Fruit fly (Drosophila melanogaster) whole organism, embryonic: Measurements from ENCODE around the gene drn.
A peak's percentile ranks its signal among the peaks of the same experiment; 100 is the strongest.

ENCODE experiments used
- B-H1 ChIP-seq: fragments of 200-800 bp; sonication (Bioruptor generic); IDR thresholded peaks from 3 replicates; pipeline ENCODE4 v1.3.6; 2022; ENCODE audit warnings: missing biosample characterization, missing genetic modification characterization
- B-H2 ChIP-seq: fragments of 200-800 bp; sonication (Bioruptor generic); optimal IDR thresholded peaks from 2 replicates; lab custom pipeline; 2018; ENCODE audit warnings: missing biosample characterization, mild to moderate bottlenecking, missing genetic modification characterization
- BEAF-32 ChIP-seq: fragments of 200-800 bp; sonication (Bioruptor generic); optimal IDR thresholded peaks from 3 replicates; lab custom pipeline; 2017; ENCODE audit warnings: missing biosample characterization, missing genetic modification characterization, mild to moderate bottlenecking, moderate library complexity, missing genetic modification reagents
- Blimp-1 ChIP-seq: fragments of 200-800 bp; sonication (Bioruptor generic); optimal IDR thresholded peaks from 3 replicates; lab custom pipeline; 2018; ENCODE audit warnings: missing biosample characterization, missing genetic modification characterization, mild to moderate bottlenecking, moderate library complexity, missing genetic modification reagents
- CG12104 ChIP-seq: fragments of 200-800 bp; sonication (Bioruptor generic); optimal IDR thresholded peaks from 3 replicates; lab custom pipeline; 2016; ENCODE audit warnings: missing biosample characterization, missing genetic modification characterization
- CG12299 ChIP-seq: fragments of 200-800 bp; sonication (Bioruptor generic); optimal IDR thresholded peaks from 2 replicates; lab custom pipeline; 2018; ENCODE audit warnings: missing biosample characterization, mild to moderate bottlenecking, missing genetic modification characterization
- CG1529 ChIP-seq: fragments of 200-800 bp; sonication (Bioruptor generic); optimal IDR thresholded peaks from 3 replicates; lab custom pipeline; 2018; ENCODE audit warnings: missing biosample characterization, missing genetic modification characterization
- CG2712 ChIP-seq: fragments of 200-800 bp; optimal IDR thresholded peaks from 3 replicates; lab custom pipeline; 2019; ENCODE audit warnings: missing biosample characterization, mild to moderate bottlenecking, missing genetic modification characterization, moderate library complexity
- CG3838 ChIP-seq: fragments of 200-800 bp; sonication (Bioruptor generic); optimal IDR thresholded peaks from 3 replicates; lab custom pipeline; 2016; ENCODE audit warnings: missing biosample characterization, missing genetic modification characterization
- CG4282 ChIP-seq: fragments of 200-800 bp; sonication (Bioruptor generic); optimal IDR thresholded peaks from 2 replicates; lab custom pipeline; 2016; ENCODE audit warnings: missing biosample characterization, missing genetic modification characterization
- CG5953 ChIP-seq: fragments of 200-800 bp; sonication (Bioruptor generic); IDR thresholded peaks from 2 replicates; pipeline ENCODE4 v1.3.6; 2022; ENCODE audit warnings: missing biosample characterization, missing genetic modification characterization
- CG6791 ChIP-seq: fragments of 200-800 bp; sonication (Bioruptor generic); IDR thresholded peaks from 3 replicates; pipeline ENCODE4 v1.3.6; 2022; ENCODE audit warnings: missing biosample characterization, missing genetic modification characterization; ENCODE audit not compliant: partially characterized antibody
- CG7271 ChIP-seq: fragments of 200-800 bp; sonication (Bioruptor generic); optimal IDR thresholded peaks from 2 replicates; lab custom pipeline; 2018; ENCODE audit warnings: missing biosample characterization, mild to moderate bottlenecking, missing genetic modification characterization, moderate library complexity
- CG8089 ChIP-seq: fragments of 200-800 bp; sonication (Bioruptor generic); optimal IDR thresholded peaks from 3 replicates; lab custom pipeline; 2016; ENCODE audit warnings: missing biosample characterization, missing genetic modification characterization
- CG8290 ChIP-seq, 3 experiments: fragments of 200-800 bp; sonication (Bioruptor generic); optimal IDR thresholded peaks; 2 replicates each; lab custom pipeline; 2016 to 2019; ENCODE audit warnings: missing biosample characterization in 3 of 3, missing genetic modification characterization in 3 of 3, mild to moderate bottlenecking in 2 of 3, moderate library complexity in 1 of 3
- CG8478 ChIP-seq: fragments of >200 bp; optimal IDR thresholded peaks from 2 replicates; lab custom pipeline; 2018
- CG9609 ChIP-seq: fragments of 200-800 bp; sonication (Bioruptor generic); optimal IDR thresholded peaks from 3 replicates; lab custom pipeline; 2016; ENCODE audit warnings: missing biosample characterization, missing genetic modification characterization
- Camta ChIP-seq: fragments of 200-800 bp; sonication (Bioruptor generic); optimal IDR thresholded peaks from 2 replicates; lab custom pipeline; 2016; ENCODE audit warnings: missing biosample characterization, missing genetic modification characterization
- Chrac-16 ChIP-seq: fragments of 200-800 bp; sonication (Bioruptor generic); optimal IDR thresholded peaks from 3 replicates; lab custom pipeline; 2016; ENCODE audit warnings: missing biosample characterization, missing genetic modification characterization
- Dip3 ChIP-seq: fragments of 200-800 bp; sonication (Bioruptor generic); optimal IDR thresholded peaks from 3 replicates; lab custom pipeline; 2016; ENCODE audit warnings: missing biosample characterization, missing genetic modification characterization
- E2f1 ChIP-seq: fragments of 200-800 bp; sonication (Bioruptor generic); IDR thresholded peaks from 2 replicates; pipeline ENCODE4 v1.3.6; 2022; ENCODE audit warnings: missing biosample characterization, missing genetic modification characterization
- Elba2 ChIP-seq: fragments of 200-800 bp; sonication (Bioruptor generic); optimal IDR thresholded peaks from 3 replicates; lab custom pipeline; 2016; ENCODE audit warnings: missing biosample characterization, missing genetic modification characterization
- GATAe ChIP-seq: fragments of 200-800 bp; sonication (Bioruptor generic); conservative IDR thresholded peaks from 2 replicates; pipeline ENCODE4 v1.3.6; 2022; ENCODE audit warnings: missing biosample characterization, missing genetic modification characterization
- Gsc ChIP-seq: fragments of 200-800 bp; sonication (Bioruptor generic); IDR thresholded peaks from 2 replicates; pipeline ENCODE4 v1.3.6; 2022; ENCODE audit warnings: missing biosample characterization, missing genetic modification characterization
- MESR4 ChIP-seq: fragments of 200-800 bp; sonication (Bioruptor generic); optimal IDR thresholded peaks from 2 replicates; lab custom pipeline; 2018; ENCODE audit warnings: missing biosample characterization, mild to moderate bottlenecking, missing genetic modification characterization, moderate library complexity
- NC2α ChIP-seq: fragments of 200-800 bp; sonication (Bioruptor generic); optimal IDR thresholded peaks from 2 replicates; lab custom pipeline; 2016; ENCODE audit warnings: missing biosample characterization, missing genetic modification characterization
- Nf-YA ChIP-seq: fragments of 200-800 bp; sonication (Bioruptor generic); IDR thresholded peaks from 2 replicates; pipeline ENCODE4 v1.3.6; 2022; ENCODE audit warnings: missing biosample characterization, missing genetic modification characterization
- Nf-YC ChIP-seq: fragments of 200-800 bp; optimal IDR thresholded peaks from 3 replicates; lab custom pipeline; 2019; ENCODE audit warnings: missing biosample characterization, mild to moderate bottlenecking, missing genetic modification characterization, moderate library complexity
- Ptx1 ChIP-seq: fragments of 200-800 bp; sonication (Bioruptor generic); IDR thresholded peaks from 2 replicates; pipeline ENCODE4 v1.3.6; 2022; ENCODE audit warnings: missing biosample characterization, missing genetic modification characterization
- Scr ChIP-seq: fragments of 200-800 bp; sonication (Bioruptor generic); IDR thresholded peaks from 2 replicates; pipeline ENCODE4 v1.3.6; 2022; ENCODE audit warnings: missing biosample characterization, missing genetic modification characterization; ENCODE audit not compliant: partially characterized antibody
- Six4 ChIP-seq: fragments of 200-800 bp; sonication (Bioruptor generic); optimal IDR thresholded peaks from 2 replicates; lab custom pipeline; 2016; ENCODE audit warnings: missing biosample characterization, missing genetic modification characterization
- Vsx1 ChIP-seq: fragments of 200-800 bp; sonication (Bioruptor generic); optimal IDR thresholded peaks from 2 replicates; lab custom pipeline; 2017; ENCODE audit warnings: missing biosample characterization, mild to moderate bottlenecking, missing genetic modification characterization, missing genetic modification reagents
- ash1 ChIP-seq: fragments of 200-800 bp; sonication (Bioruptor generic); optimal IDR thresholded peaks from 2 replicates; lab custom pipeline; 2018; ENCODE audit warnings: missing biosample characterization, mild to moderate bottlenecking, missing genetic modification characterization
- chinmo ChIP-seq: fragments of 200-800 bp; sonication (Bioruptor generic); IDR thresholded peaks from 4 replicates; pipeline ENCODE4 v1.3.6; 2022; ENCODE audit warnings: missing biosample characterization, missing genetic modification characterization; ENCODE audit not compliant: partially characterized antibody
- dpn ChIP-seq, 2 experiments: fragments of 200-800 bp; sonication (Bioruptor generic); optimal IDR thresholded peaks; 3 replicates each; lab custom pipeline; 2016; ENCODE audit warnings: missing biosample characterization in 2 of 2, missing genetic modification characterization in 2 of 2
- exex ChIP-seq: fragments of 200-800 bp; sonication (Bioruptor generic); optimal IDR thresholded peaks from 4 replicates; lab custom pipeline; 2018; ENCODE audit warnings: missing biosample characterization, mild to moderate bottlenecking, missing genetic modification characterization, moderate library complexity
- gce ChIP-seq: fragments of 200-800 bp; sonication (Bioruptor generic); IDR thresholded peaks from 3 replicates; pipeline ENCODE4 v1.3.6; 2022; ENCODE audit warnings: missing biosample characterization, missing genetic modification characterization
- gsb-n ChIP-seq: fragments of 200-800 bp; sonication (Bioruptor generic); optimal IDR thresholded peaks from 3 replicates; lab custom pipeline; 2018; ENCODE audit warnings: missing biosample characterization, mild to moderate bottlenecking, missing genetic modification characterization
- gt ChIP-seq: fragments of 200-800 bp; sonication (Bioruptor generic); IDR thresholded peaks from 2 replicates; pipeline ENCODE4 v1.3.6; 2022; ENCODE audit warnings: missing biosample characterization, missing genetic modification characterization
- her ChIP-seq: fragments of 200-800 bp; sonication (Bioruptor generic); optimal IDR thresholded peaks from 2 replicates; lab custom pipeline; 2016; ENCODE audit warnings: missing biosample characterization, missing genetic modification characterization
- maf-S ChIP-seq: fragments of 200-800 bp; sonication (Bioruptor generic); optimal IDR thresholded peaks from 2 replicates; lab custom pipeline; 2016; ENCODE audit warnings: missing biosample characterization, missing genetic modification characterization
- pan ChIP-seq, 4 experiments: fragments of >200 bp in 3 of 4; fragments of 200-800 bp in 1 of 4; sonication (Bioruptor generic) in 1 of 4; optimal IDR thresholded peaks in 3 of 4; IDR thresholded peaks in 1 of 4; 2 replicates each; pipeline versions ENCODE4 v1.3.6 to Lab custom; 2017 to 2022; ENCODE audit warnings: missing biosample characterization in 2 of 4, missing genetic modification characterization in 2 of 4, mixed read lengths in 1 of 4
- pb ChIP-seq: fragments of 200-800 bp; sonication (Bioruptor generic); optimal IDR thresholded peaks from 3 replicates; lab custom pipeline; 2016; ENCODE audit warnings: missing biosample characterization, missing genetic modification characterization
- slou ChIP-seq: fragments of 200-800 bp; sonication (Bioruptor generic); optimal IDR thresholded peaks from 3 replicates; lab custom pipeline; 2016; ENCODE audit warnings: missing biosample characterization, missing genetic modification characterization
- sug ChIP-seq: fragments of 200-800 bp; optimal IDR thresholded peaks from 2 replicates; lab custom pipeline; 2019; ENCODE audit warnings: missing biosample characterization, mild to moderate bottlenecking, missing genetic modification characterization, moderate library complexity
- tll ChIP-seq, 2 experiments: fragments of 200-800 bp in 1 of 2; fragments of >200 bp in 1 of 2; sonication (Bioruptor generic) in 1 of 2; optimal IDR thresholded peaks; 2 replicates each; lab custom pipeline; 2017 to 2019; ENCODE audit warnings: missing biosample characterization in 2 of 2, missing genetic modification characterization in 2 of 2, mild to moderate bottlenecking in 1 of 2, moderate library complexity in 1 of 2
- wdn ChIP-seq: fragments of 200-800 bp; sonication (Bioruptor generic); IDR thresholded peaks from 2 replicates; pipeline ENCODE4 v1.3.6; 2022; ENCODE audit warnings: missing biosample characterization, missing genetic modification characterization
- yki ChIP-seq: fragments of >200 bp; optimal IDR thresholded peaks from 3 replicates; lab custom pipeline; 2018

Gene drn

DNA sequence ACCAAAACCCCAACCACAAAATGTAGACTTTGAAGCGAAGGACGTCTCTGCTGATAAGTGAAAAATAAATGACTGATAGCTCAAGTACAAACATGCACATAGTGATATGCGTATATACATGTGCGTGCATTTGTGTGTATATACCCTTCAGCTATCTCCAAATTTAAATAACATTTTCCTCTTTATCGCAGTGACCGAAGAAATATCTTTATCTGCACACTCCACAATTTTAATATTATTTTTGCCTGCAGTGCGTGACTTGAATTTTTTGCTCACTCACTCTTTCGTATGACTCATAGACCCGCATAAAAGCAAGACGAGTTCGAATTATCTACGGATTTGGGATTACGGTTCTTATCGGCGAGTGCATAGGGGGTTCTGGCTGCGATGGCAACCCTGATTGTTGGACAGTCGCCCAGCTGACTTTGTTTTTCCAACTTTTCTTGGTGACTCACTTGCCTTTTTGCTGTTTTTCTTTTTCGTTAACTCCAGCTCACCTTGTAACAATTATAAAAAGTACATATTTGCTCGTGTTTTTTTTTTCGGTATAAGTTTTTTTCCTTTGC is 3.1 kb downstream of the drn start (continued):
- 0 out of 2 replicates have a peak, but pooled peaks have one; percentile 50 for TF ChIP-seq GATAe
- TF ChIP-seq gce (GFP tag; lab: Robert Waterston, UW) = no peak
- TF ChIP-seq CG8089 (GFP tag; lab: Kevin White, UChicago) = no peak
- TF ChIP-seq BEAF-32 = no peak
- no peak for TF ChIP-seq pb
- TF ChIP-seq chinmo (GFP tag; lab: Robert Waterston, UW) = 0 out of 4 replicates have a peak, but pooled peaks have one; percentile 51
- no peak for TF ChIP-seq CG9609
- no peak for TF ChIP-seq CG8290 (GFP tag; optimal IDR thresholded peaks at IDR 0.05; lab: Kevin White, UChicago)
- TF ChIP-seq CG8290 (tag; optimal IDR thresholded peaks at IDR 0.05; lab: Kevin White, UChicago) = peak in 1 of 2 experiments; percentile 28
- TF ChIP-seq wdn = 0 out of 2 replicates have a peak, but pooled peaks have one; percentile 20
- TF ChIP-seq gt (GFP tag; lab: Robert Waterston, UW) = no peak
- TF ChIP-seq CG8478 = no peak
- TF ChIP-seq pan (optimal IDR thresholded peaks at IDR 0.05; lab: Kevin White, UChicago) = no peak
- TF ChIP-seq pan (GFP tag; optimal IDR thresholded peaks at IDR 0.05 in 1 of 2, IDR thresholded peaks at IDR 0.05 in 1 of 2) = peak in 1 of 2 experiments; percentile 5
- TF ChIP-seq Scr (GFP tag; lab: Robert Waterston, UW) = no peak
- no peak for TF ChIP-seq MESR4
- TF ChIP-seq CG12299 = no peak
- TF ChIP-seq CG6791 (GFP tag; lab: Robert Waterston, UW) = no peak
- no peak for TF ChIP-seq Gsc (GFP tag; lab: Robert Waterston, UW)
- TF ChIP-seq CG3838 (GFP tag; lab: Kevin White, UChicago) = no peak
- peak; percentile 24 for TF ChIP-seq CG12104 (GFP tag; lab: Kevin White, UChicago)
- no peak for TF ChIP-seq Nf-YC (tag; lab: Kevin White, UChicago)
- peak; percentile 48 for TF ChIP-seq sug (tag; lab: Kevin White, UChicago)
- TF ChIP-seq tll (GFP tag; optimal IDR thresholded peaks at IDR 0.05; lab: Kevin White, UChicago) = no peak
- TF ChIP-seq CG1529 (GFP tag; lab: Kevin White, UChicago) = no peak
- TF ChIP-seq Dip3 (GFP tag; lab: Kevin White, UChicago) = no peak

DNA sequence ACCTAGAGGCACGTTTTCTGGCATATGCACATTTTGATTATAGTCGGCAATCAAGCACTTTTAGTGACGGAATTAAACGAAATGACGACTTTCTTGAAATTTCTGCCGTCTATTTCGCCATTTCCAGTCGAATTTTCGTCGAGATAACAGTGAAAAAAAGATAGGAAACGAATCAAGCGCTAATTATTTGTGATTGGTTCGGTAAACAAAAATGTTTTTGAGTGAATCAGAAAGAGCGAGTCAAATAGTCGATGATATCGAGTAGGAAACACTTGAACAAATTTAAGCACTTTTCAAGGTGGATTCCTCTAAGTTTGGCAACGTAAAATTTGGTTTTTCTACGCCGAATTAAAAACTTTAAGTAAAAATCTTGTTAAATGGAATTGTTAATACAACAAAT is 3.6 kb downstream of the drn start:
- TF ChIP-seq Blimp-1 (GFP tag; lab: Kevin White, UChicago) = no peak
- no peak for TF ChIP-seq Chrac-16 (GFP tag; lab: Kevin White, UChicago)
- TF ChIP-seq Elba2 (GFP tag; lab: Kevin White, UChicago) = no peak
- TF ChIP-seq BEAF-32 = no peak
- TF ChIP-seq ash1 (GFP tag; lab: Kevin White, UChicago) = no peak
- TF ChIP-seq NC2α = no peak
- TF ChIP-seq E2f1 (GFP tag; lab: Robert Waterston, UW) = no peak
- TF ChIP-seq Ptx1 = no peak
- no peak for TF ChIP-seq CG2712
- no peak for TF ChIP-seq pan (optimal IDR thresholded peaks at IDR 0.05; lab: Kevin White, UChicago)
- peak in 1 of 2 experiments; percentile 3 for TF ChIP-seq pan (GFP tag; optimal IDR thresholded peaks at IDR 0.05 in 1 of 2, IDR thresholded peaks at IDR 0.05 in 1 of 2)
- no peak for TF ChIP-seq Camta
- TF ChIP-seq gsb-n (tag; lab: Kevin White, UChicago) = no peak
- no peak for TF ChIP-seq slou (GFP tag; lab: Kevin White, UChicago)
- TF ChIP-seq CG5953 (GFP tag; lab: Robert Waterston, UW) = 0 out of 2 replicates have a peak, but pooled peaks have one; percentile 32
- no peak for TF ChIP-seq CG7271 (tag; lab: Kevin White, UChicago)
- TF ChIP-seq B-H1 (GFP tag; lab: Robert Waterston, UW) = no peak
- no peak for TF ChIP-seq Vsx1 (GFP tag; lab: Kevin White, UChicago)
- peak; percentile 68 for TF ChIP-seq exex (tag; lab: Kevin White, UChicago)
- no peak for TF ChIP-seq B-H2
- no peak for TF ChIP-seq Six4
- no peak for TF ChIP-seq CG3838 (GFP tag; lab: Kevin White, UChicago)
- peak; percentile 4 for TF ChIP-seq her
- TF ChIP-seq dpn (GFP tag; optimal IDR thresholded peaks at IDR 0.05; lab: Kevin White, UChicago) = no peak
- no peak for TF ChIP-seq CG4282
- TF ChIP-seq Nf-YA (GFP tag; lab: Robert Waterston, UW) = no peak
- TF ChIP-seq maf-S (GFP tag; lab: Kevin White, UChicago) = no peak
- TF ChIP-seq yki (lab: Kevin White, UChicago) = no peak
- TF ChIP-seq chinmo (GFP tag; lab: Robert Waterston, UW) = no peak
